Worm (Caenorhabditis elegans) whole organism, late embryonic: ENCODE results near the gene iscu-1.

Experiments
- C38D4.7 ChIP-seq: fragments of 200-800 bp; sonication (Bioruptor generic); optimal IDR thresholded peaks from 2 replicates; lab custom pipeline; 2018; ENCODE audit warnings: mild to moderate bottlenecking, missing genetic modification characterization, moderate library complexity, missing compliant biosample characterization
- K09A11.1 ChIP-seq: sonication (generic microtip); optimal IDR thresholded peaks from 2 replicates; lab custom pipeline; 2017; ENCODE audit warnings: antibody characterized with exemption, mild to moderate bottlenecking, missing genetic modification characterization, missing compliant biosample characterization; ENCODE audit not compliant: insufficient read depth
- ahr-1 ChIP-seq: sonication (generic microtip); optimal IDR thresholded peaks from 2 replicates; lab custom pipeline; 2016; ENCODE audit warnings: missing genetic modification characterization, missing compliant biosample characterization
- ama-1 ChIP-seq: fragments of 150-350 bp; optimal IDR thresholded peaks from 2 replicates; lab custom pipeline; 2014
- ceh-18 ChIP-seq: sonication (generic microtip); optimal IDR thresholded peaks from 2 replicates; lab custom pipeline; 2016; ENCODE audit warnings: missing genetic modification characterization, missing compliant biosample characterization
- ceh-19 ChIP-seq: fragments of 200-800 bp; sonication (Bioruptor generic); optimal IDR thresholded peaks from 2 replicates; lab custom pipeline; 2018; ENCODE audit warnings: mild to moderate bottlenecking, missing genetic modification characterization, missing compliant biosample characterization
- ceh-2 ChIP-seq: sonication (generic microtip); optimal IDR thresholded peaks from 2 replicates; lab custom pipeline; 2016; ENCODE audit warnings: missing genotype, missing genetic modification characterization, missing compliant biosample characterization
- ceh-22 ChIP-seq: sonication (generic microtip); optimal IDR thresholded peaks from 2 replicates; lab custom pipeline; 2017; ENCODE audit warnings: missing biosample characterization, missing genetic modification characterization
- ceh-24 ChIP-seq: sonication (generic microtip); optimal IDR thresholded peaks from 2 replicates; lab custom pipeline; 2016; ENCODE audit warnings: mild to moderate bottlenecking, missing genetic modification characterization, missing compliant biosample characterization
- ceh-30 ChIP-seq: fragments of 150-350 bp; optimal IDR thresholded peaks from 2 replicates; lab custom pipeline; 2014; ENCODE audit warnings: missing biosample characterization, missing genetic modification characterization
- ceh-31 ChIP-seq: sonication (generic microtip); optimal IDR thresholded peaks from 2 replicates; lab custom pipeline; 2016; ENCODE audit warnings: missing genetic modification characterization, missing compliant biosample characterization
- ceh-45 ChIP-seq: fragments of 200-800 bp; sonication (Bioruptor generic); IDR thresholded peaks from 2 replicates; pipeline ENCODE4 v1.3.6; 2022; ENCODE audit warnings: missing genetic modification reagents, missing genetic modification characterization, missing compliant biosample characterization
- ceh-48 ChIP-seq: sonication (generic microtip); optimal IDR thresholded peaks from 2 replicates; lab custom pipeline; 2016; ENCODE audit warnings: missing genetic modification characterization, inconsistent platforms, missing compliant biosample characterization
- ceh-6 ChIP-seq: fragments of 200-800 bp; sonication (Bioruptor generic); optimal IDR thresholded peaks from 2 replicates; lab custom pipeline; 2018; ENCODE audit warnings: mild to moderate bottlenecking, missing genetic modification characterization, missing compliant biosample characterization
- ceh-9 ChIP-seq: sonication (generic microtip); optimal IDR thresholded peaks from 2 replicates; lab custom pipeline; 2016; ENCODE audit warnings: mild to moderate bottlenecking, missing genetic modification characterization, inconsistent platforms, missing compliant biosample characterization
- che-1 ChIP-seq: sonication (generic microtip); optimal IDR thresholded peaks from 2 replicates; lab custom pipeline; 2016; ENCODE audit warnings: mild to moderate bottlenecking, missing genetic modification characterization, missing compliant biosample characterization
- elt-4 ChIP-seq: sonication (generic microtip); optimal IDR thresholded peaks from 2 replicates; lab custom pipeline; 2016; ENCODE audit warnings: missing genetic modification characterization, missing compliant biosample characterization
- ets-4 ChIP-seq: sonication (generic microtip); optimal IDR thresholded peaks from 2 replicates; lab custom pipeline; 2016; ENCODE audit warnings: missing genetic modification characterization, missing compliant biosample characterization
- eyg-1 ChIP-seq: sonication (generic microtip); optimal IDR thresholded peaks from 2 replicates; lab custom pipeline; 2016; ENCODE audit warnings: missing genotype, missing genetic modification characterization, missing compliant biosample characterization
- fkh-10 ChIP-seq: fragments of 150-350 bp; optimal IDR thresholded peaks from 2 replicates; lab custom pipeline; 2014; ENCODE audit warnings: missing biosample characterization, missing genetic modification reagents, missing genetic modification characterization
- fkh-6 ChIP-seq: sonication (generic microtip); optimal IDR thresholded peaks from 2 replicates; lab custom pipeline; 2016; ENCODE audit warnings: missing genetic modification characterization, missing compliant biosample characterization
- gmeb-2 ChIP-seq: sonication (generic microtip); optimal IDR thresholded peaks from 2 replicates; lab custom pipeline; 2016; ENCODE audit warnings: missing genetic modification characterization, inconsistent platforms, missing compliant biosample characterization
- hlh-13 ChIP-seq: fragments of 200-800 bp; sonication (Bioruptor generic); optimal IDR thresholded peaks from 2 replicates; lab custom pipeline; 2018; ENCODE audit warnings: mild to moderate bottlenecking, missing genetic modification characterization, missing compliant biosample characterization
- hlh-15 ChIP-seq: sonication (generic microtip); optimal IDR thresholded peaks from 2 replicates; lab custom pipeline; 2016; ENCODE audit warnings: missing genetic modification characterization, missing compliant biosample characterization
- hlh-30 ChIP-seq: sonication (generic microtip); optimal IDR thresholded peaks from 2 replicates; lab custom pipeline; 2017; ENCODE audit warnings: antibody characterized with exemption, missing genetic modification characterization, missing compliant biosample characterization; ENCODE audit not compliant: insufficient read depth
- hlh-8 ChIP-seq: sonication (generic microtip); optimal IDR thresholded peaks from 2 replicates; lab custom pipeline; 2016; ENCODE audit warnings: missing genotype, missing genetic modification characterization, missing compliant biosample characterization
- lin-11 ChIP-seq: fragments of 200-800 bp; sonication (Bioruptor generic); optimal IDR thresholded peaks from 2 replicates; lab custom pipeline; 2018; ENCODE audit warnings: mild to moderate bottlenecking, missing genetic modification characterization, missing compliant biosample characterization
- nfya-1 ChIP-seq: sonication (generic microtip); optimal IDR thresholded peaks from 2 replicates; lab custom pipeline; 2017; ENCODE audit warnings: missing genetic modification characterization, mild to moderate bottlenecking, missing compliant biosample characterization, antibody characterized with exemption, moderate library complexity
- nhr-11 ChIP-seq: fragments of 150-350 bp; optimal IDR thresholded peaks from 2 replicates; lab custom pipeline; 2014; ENCODE audit warnings: missing biosample characterization, missing genetic modification characterization
- nhr-232 ChIP-seq: sonication (generic microtip); optimal IDR thresholded peaks from 2 replicates; lab custom pipeline; 2016; ENCODE audit warnings: missing genetic modification characterization, missing compliant biosample characterization
- odd-2 ChIP-seq: sonication (generic microtip); optimal IDR thresholded peaks from 2 replicates; lab custom pipeline; 2017; ENCODE audit warnings: antibody characterized with exemption, mild to moderate bottlenecking, missing genetic modification characterization, missing compliant biosample characterization
- pax-1 ChIP-seq: fragments of 150-350 bp; optimal IDR thresholded peaks from 2 replicates; lab custom pipeline; 2014; ENCODE audit warnings: missing biosample characterization, missing genetic modification characterization
- pha-4 ChIP-seq: fragments of 150-350 bp; optimal IDR thresholded peaks from 2 replicates; lab custom pipeline; 2018; ENCODE audit warnings: missing biosample characterization, missing genetic modification reagents, missing genetic modification characterization
- pros-1 ChIP-seq: fragments of 150-350 bp; optimal IDR thresholded peaks from 2 replicates; lab custom pipeline; 2014; ENCODE audit warnings: missing biosample characterization, missing genetic modification reagents, missing genetic modification characterization
- ref-2 ChIP-seq: sonication (generic microtip); optimal IDR thresholded peaks from 2 replicates; lab custom pipeline; 2016; ENCODE audit warnings: missing genetic modification characterization, missing compliant biosample characterization
- rnt-1 ChIP-seq: sonication (generic microtip); optimal IDR thresholded peaks from 2 replicates; lab custom pipeline; 2016; ENCODE audit warnings: missing genetic modification characterization, missing compliant biosample characterization
- sox-2 ChIP-seq: fragments of 200-800 bp; sonication (Bioruptor generic); IDR thresholded peaks from 2 replicates; pipeline ENCODE4 v1.3.6; 2022; ENCODE audit warnings: missing genetic modification reagents, missing genetic modification characterization, missing compliant biosample characterization
- tbx-2 ChIP-seq: sonication (generic microtip); optimal IDR thresholded peaks from 2 replicates; lab custom pipeline; 2016; ENCODE audit warnings: missing genetic modification characterization, missing compliant biosample characterization
- unc-42 ChIP-seq: sonication (generic microtip); optimal IDR thresholded peaks from 2 replicates; lab custom pipeline; 2016; ENCODE audit warnings: missing genotype, missing genetic modification characterization, missing compliant biosample characterization
- unc-86 ChIP-seq: sonication (generic microtip); optimal IDR thresholded peaks from 2 replicates; lab custom pipeline; 2016; ENCODE audit warnings: missing genetic modification characterization, missing compliant biosample characterization
- ztf-16 ChIP-seq: sonication (generic microtip); optimal IDR thresholded peaks from 2 replicates; lab custom pipeline; 2017; ENCODE audit warnings: missing genetic modification characterization, missing compliant biosample characterization

Gene iscu-1

DNA sequence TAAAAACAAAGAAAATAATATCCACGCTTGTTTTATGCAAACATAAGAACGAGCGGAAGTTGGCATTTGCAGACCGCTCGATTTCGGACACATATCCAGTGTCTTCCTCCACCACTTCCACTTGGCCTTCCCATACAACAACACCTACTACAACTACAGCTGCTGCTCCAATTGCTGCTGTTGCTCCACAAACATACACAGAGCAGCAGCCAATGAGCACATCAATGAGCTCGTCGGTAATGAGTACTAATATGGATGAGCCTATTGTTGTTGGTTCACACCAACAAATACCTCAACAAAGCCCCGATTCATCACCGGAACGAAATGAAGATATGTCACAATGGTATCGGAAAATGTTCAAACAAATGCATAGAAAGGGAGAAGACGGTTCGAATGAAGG lies 28.1 kb upstream of the iscu-1 start:
- TF ChIP-seq K09A11.1 (tag; lab: Kevin White, UChicago) (no peak), nfya-1 (tag; lab: Kevin White, UChicago) (peak; percentile 52), tbx-2 (tag; lab: Kevin White, UChicago) (no peak)

DNA sequence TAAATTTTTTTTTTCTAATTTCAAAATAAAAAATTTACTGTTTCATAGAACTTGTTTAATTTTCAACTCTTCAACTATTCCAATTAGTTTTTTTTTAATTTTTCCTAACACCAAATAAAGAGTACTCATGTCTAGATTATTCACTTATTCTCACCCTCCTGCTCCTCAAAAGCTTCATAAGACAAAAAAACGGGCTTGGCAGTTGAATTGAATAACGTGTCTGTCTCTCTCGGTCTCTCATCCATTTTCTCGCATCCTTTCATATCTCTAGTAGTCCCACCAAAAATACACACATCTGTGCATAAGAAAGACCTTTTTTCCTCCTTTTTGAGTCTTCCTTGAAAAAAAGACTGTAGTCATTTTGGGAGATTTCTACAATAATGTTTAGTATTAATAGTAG lies 20.3 kb upstream of the iscu-1 start:
- TF ChIP-seq unc-42: peak; percentile 74
- TF ChIP-seq ztf-16 (tag; lab: Kevin White, UChicago): no peak

DNA sequence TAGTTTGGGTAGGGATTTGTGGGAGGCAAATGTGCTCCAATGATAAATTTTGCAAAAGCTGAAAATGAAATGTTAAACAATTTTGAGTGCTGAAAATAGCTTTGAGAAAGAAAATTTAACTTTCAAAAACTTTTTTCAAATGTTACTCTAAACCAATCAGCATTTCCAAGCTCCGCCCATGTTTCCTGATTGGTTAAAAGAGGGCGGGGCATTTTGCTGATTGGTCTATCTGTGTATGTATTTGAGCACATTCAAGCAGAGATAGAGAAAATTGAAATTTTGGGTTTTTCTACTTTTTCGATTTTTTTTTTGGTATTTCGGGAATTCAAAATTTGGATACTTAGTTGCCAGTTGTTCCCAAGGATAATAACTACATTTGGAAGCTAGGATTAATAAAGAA lies 19.1 kb upstream of the iscu-1 start:
- peak; percentile 75 for TF ChIP-seq nfya-1 (tag; lab: Kevin White, UChicago)
- TF ChIP-seq elt-4 (tag; lab: Kevin White, UChicago): no peak
- no peak for TF ChIP-seq lin-11 (tag; lab: Kevin White, UChicago)
- TF ChIP-seq ceh-30 (tag; lab: Kevin White, UChicago): no peak
- no peak for TF ChIP-seq ref-2
- no peak for TF ChIP-seq tbx-2 (tag; lab: Kevin White, UChicago)

DNA sequence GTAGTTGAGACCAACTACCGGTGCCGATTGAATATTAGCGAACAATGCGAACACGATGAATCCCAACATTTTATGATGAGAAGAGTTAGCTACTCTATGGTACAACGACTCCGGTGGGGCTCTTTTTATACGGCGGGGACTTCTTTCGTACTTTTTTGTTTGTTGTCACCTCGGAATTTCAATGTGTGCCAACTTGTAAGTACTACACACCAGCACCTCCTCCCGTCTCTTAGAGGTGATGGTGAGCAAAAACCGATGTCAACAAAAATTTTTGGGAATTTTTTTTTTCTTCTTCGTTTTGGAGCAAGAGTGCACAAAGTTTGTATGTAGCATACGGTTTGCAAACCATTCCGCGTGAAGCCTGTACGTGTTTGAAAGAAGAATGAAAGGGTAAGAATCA lies 9.2 kb upstream of the iscu-1 start, which contains the start of gene Y45F10D.2:
Gene Y45F10D.2 (minus strand): TSS at position 101 of the 400 bp plus-strand sequence.
- TF ChIP-seq odd-2 (tag; lab: Kevin White, UChicago) (no peak), sox-2 (GFP tag; lab: Robert Waterston, UW) (no peak), ceh-24 (no peak), ama-1 (lab: Kevin White, UChicago) (no peak), hlh-15 (no peak), pax-1 (tag; lab: Kevin White, UChicago) (no peak), unc-42 (no peak), ceh-45 (GFP tag; lab: Robert Waterston, UW) (no peak), che-1 (tag; lab: Kevin White, UChicago) (no peak), pha-4 (no peak), nhr-232 (tag; lab: Kevin White, UChicago) (no peak), hlh-8 (tag; lab: Kevin White, UChicago) (no peak), ceh-18 (tag; lab: Kevin White, UChicago) (no peak)

DNA sequence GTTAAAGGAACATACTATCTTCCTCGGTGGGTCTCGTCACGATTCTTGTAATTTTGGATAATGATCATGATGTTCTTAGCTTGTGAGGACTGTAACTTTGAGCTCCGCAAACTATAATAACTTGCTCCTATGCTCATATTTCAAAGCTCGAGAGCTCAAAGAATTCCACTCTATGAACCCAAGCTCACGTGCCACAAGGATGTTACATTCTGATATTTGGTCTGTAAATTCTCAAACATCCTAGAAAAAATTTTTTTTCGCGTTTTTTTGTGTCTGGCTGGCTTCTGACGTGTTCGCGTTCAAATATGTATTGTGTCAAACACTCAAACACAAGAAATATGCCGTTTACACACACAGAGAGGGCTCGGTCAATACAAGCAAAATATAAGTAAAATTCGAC lies 7.6 kb upstream of the iscu-1 start, which contains the start of gene Y45F10D.16:
Gene Y45F10D.16 (plus strand): TSS at position 301 of the 400 bp plus-strand sequence.
- no peak for TF ChIP-seq nhr-11 (tag; lab: Kevin White, UChicago)

DNA sequence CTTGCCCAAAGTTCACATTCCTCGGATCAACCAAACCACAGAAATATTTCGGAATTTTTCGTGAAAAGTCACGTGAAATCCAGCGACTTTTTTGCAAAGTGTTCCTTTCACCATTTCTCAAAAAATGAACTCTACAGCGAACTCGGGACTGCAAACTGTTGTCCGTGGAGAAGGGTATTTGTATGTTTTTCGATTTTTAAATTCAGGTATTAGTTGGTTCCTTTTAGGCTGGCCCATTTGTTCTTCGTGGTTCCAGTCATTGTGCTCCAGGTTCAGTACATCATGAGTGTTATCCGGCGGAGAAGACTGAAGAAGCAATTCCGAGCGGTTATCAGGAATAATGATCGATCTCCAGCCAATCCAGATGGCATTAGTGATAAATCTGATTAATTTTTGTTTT lies 7.0 kb upstream of the iscu-1 start:
- TF ChIP-seq ceh-30 (tag; lab: Kevin White, UChicago) (no peak), ceh-31 (tag; lab: Kevin White, UChicago) (no peak), hlh-30 (peak; percentile 15)

DNA sequence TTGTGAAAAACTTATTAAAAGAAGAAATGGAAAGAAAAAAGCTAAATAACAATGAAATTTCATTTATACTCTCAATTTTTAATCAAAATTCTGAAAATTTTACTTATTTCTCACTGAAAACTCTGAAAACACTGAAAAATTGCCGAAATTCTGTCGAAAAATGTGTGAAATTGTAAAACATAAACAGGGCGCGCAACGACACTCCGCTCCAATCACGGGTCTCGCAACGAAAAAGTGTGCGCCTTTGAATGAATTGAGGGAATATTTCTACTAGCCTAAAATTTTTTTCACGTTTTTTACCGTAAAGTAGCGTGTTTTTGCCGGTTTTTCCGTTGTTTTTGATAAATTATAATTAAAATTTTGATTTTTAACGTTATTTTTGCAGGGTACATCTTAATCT lies 6.3 kb upstream of the iscu-1 start, which contains the start of gene rpl-18:
Gene rpl-18 (plus strand): TSS at position 386 of the 400 bp plus-strand sequence.
- TF ChIP-seq hlh-8 (tag; lab: Kevin White, UChicago) (no peak), ceh-24 (no peak), ceh-2 (no peak), ets-4 (tag; lab: Kevin White, UChicago) (no peak), unc-86 (no peak), pros-1 (tag; lab: Kevin White, UChicago) (no peak), ceh-22 (tag; lab: Kevin White, UChicago) (no peak), ceh-48 (tag; lab: Kevin White, UChicago) (no peak), ceh-6 (GFP tag; lab: Kevin White, UChicago) (no peak), fkh-6 (tag; lab: Kevin White, UChicago) (no peak), hlh-15 (no peak), ama-1 (lab: Kevin White, UChicago) (no peak), hlh-13 (GFP tag; lab: Kevin White, UChicago) (no peak), eyg-1 (tag; lab: Kevin White, UChicago) (no peak), nfya-1 (tag; lab: Kevin White, UChicago) (peak; percentile 80), ahr-1 (no peak), odd-2 (tag; lab: Kevin White, UChicago) (no peak), ztf-16 (tag; lab: Kevin White, UChicago) (no peak), ceh-19 (GFP tag; lab: Kevin White, UChicago) (no peak), C38D4.7 (no peak), gmeb-2 (no peak), rnt-1 (no peak), nhr-232 (tag; lab: Kevin White, UChicago) (no peak), ceh-9 (no peak), tbx-2 (tag; lab: Kevin White, UChicago) (peak; percentile 16), fkh-10 (GFP tag; lab: Kevin White, UChicago) (no peak)
